Worm (Caenorhabditis elegans): ENCODE measurements around the gene bgal-2.

The bgal-2 gene

DNA sequence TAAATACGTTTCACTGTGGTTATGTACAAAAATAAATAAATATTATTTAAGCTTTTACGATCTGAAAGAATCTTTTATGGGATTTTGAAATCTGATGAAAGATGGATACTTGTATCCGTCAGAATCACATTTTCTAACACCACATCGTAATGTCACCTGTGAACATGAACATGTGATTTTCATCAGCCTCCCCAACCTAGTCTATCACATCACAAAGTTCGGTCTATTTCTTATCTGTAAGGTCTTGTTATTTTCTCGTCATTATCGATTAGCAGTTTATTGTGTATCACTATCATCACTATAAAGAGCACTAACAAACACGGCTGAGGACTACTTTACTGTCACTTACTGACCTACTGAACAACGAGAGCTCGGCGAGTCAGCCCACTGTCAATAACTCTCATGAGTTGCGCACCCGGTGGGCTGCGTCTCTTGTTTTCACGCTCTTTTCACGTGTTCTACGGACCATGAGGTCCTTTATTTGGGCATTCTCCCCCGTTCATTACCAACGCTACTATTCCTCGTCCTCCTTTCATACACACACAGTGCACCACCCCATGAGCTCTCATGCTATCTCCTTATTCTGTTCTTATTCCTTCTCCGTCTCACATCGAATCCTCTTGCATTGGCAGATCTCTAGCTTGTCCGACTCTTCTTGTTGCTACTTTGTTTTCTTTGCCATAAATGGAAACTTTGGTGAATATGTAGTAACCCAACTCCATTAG is 23.1 kb downstream of the bgal-2 start (continued):
- TF ChIP-seq unc-98 (GFP tag; IDR thresholded peaks at IDR 0.05): no peak
- no peak for TF ChIP-seq unc-62 (GFP tag; optimal IDR thresholded peaks at IDR 0.05)
- TF ChIP-seq isw-1 (GFP tag; IDR thresholded peaks at IDR 0.05): no peak
- TF ChIP-seq elt-2 (tag; optimal IDR thresholded peaks at IDR 0.05): peak; percentile 52
- TF ChIP-seq nhr-84 (tag; optimal IDR thresholded peaks at IDR 0.05): no peak
- peak; percentile 6 for TF ChIP-seq C16A3.4 (tag; optimal IDR thresholded peaks at IDR 0.05)
- TF ChIP-seq grh-1 (GFP tag; IDR thresholded peaks at IDR 0.05): no peak
- TF ChIP-seq dpl-1 (GFP tag; optimal IDR thresholded peaks at IDR 0.05): peak in 1 of 3 experiments; percentile 24
- no peak for TF ChIP-seq mdl-1 (tag; optimal IDR thresholded peaks at IDR 0.05)
- peak; percentile 23 for TF ChIP-seq irx-1 (tag; optimal IDR thresholded peaks at IDR 0.05)
- TF ChIP-seq nhr-20 (tag; optimal IDR thresholded peaks at IDR 0.05): peak; percentile 70
- no peak for TF ChIP-seq snpc-4 (tag; optimal IDR thresholded peaks at IDR 0.05)
- no peak for TF ChIP-seq efl-3 (GFP tag; optimal IDR thresholded peaks at IDR 0.05)
- peak; percentile 18 for TF ChIP-seq rnt-1 (tag; optimal IDR thresholded peaks at IDR 0.05)
- no peak for TF ChIP-seq sup-37 (GFP tag; optimal IDR thresholded peaks at IDR 0.05)
- no peak for TF ChIP-seq ztf-4 (tag; optimal IDR thresholded peaks at IDR 0.05)
- peak; percentile 77 for TF ChIP-seq unc-130 (tag; optimal IDR thresholded peaks at IDR 0.05)
- no peak for TF ChIP-seq ces-1 (GFP tag; optimal IDR thresholded peaks at IDR 0.05)
- no peak for TF ChIP-seq tbx-2 (tag; optimal IDR thresholded peaks at IDR 0.05)
- TF ChIP-seq blmp-1 (tag; optimal IDR thresholded peaks at IDR 0.05): peak; percentile 6

ce11 chrX:6808239-6808638 is 24.0 kb downstream of the bgal-2 start:
- TF ChIP-seq ceh-63 (GFP tag; optimal IDR thresholded peaks at IDR 0.05) (no peak), egl-27 (tag; optimal IDR thresholded peaks at IDR 0.05) (no peak), nhr-11 (tag; optimal IDR thresholded peaks at IDR 0.05) (no peak), elt-3 (tag; optimal IDR thresholded peaks at IDR 0.05) (no peak), sptf-1 (tag; optimal IDR thresholded peaks at IDR 0.05) (no peak), ceh-8 (GFP tag; optimal IDR thresholded peaks at IDR 0.05) (no peak), sup-37 (GFP tag; optimal IDR thresholded peaks at IDR 0.05) (no peak), nhr-20 (tag; optimal IDR thresholded peaks at IDR 0.05) (no peak), efl-3 (GFP tag; optimal IDR thresholded peaks at IDR 0.05) (no peak), vab-15 (tag; optimal IDR thresholded peaks at IDR 0.05) (no peak), nhr-28 (tag; optimal IDR thresholded peaks at IDR 0.05) (no peak), unc-98 (GFP tag; IDR thresholded peaks at IDR 0.05) (no peak), unc-30 (tag; optimal IDR thresholded peaks at IDR 0.05) (no peak), unc-130 (tag; optimal IDR thresholded peaks at IDR 0.05) (no peak), nhr-12 (tag; optimal IDR thresholded peaks at IDR 0.05) (no peak), lin-14 (GFP tag; optimal IDR thresholded peaks at IDR 0.05) (peak; percentile 63), sox-4 (tag; optimal IDR thresholded peaks at IDR 0.05) (no peak), rnt-1 (tag; optimal IDR thresholded peaks at IDR 0.05) (peak; percentile 66), ets-5 (GFP tag; IDR thresholded peaks at IDR 0.05) (no peak), nhr-47 (tag; optimal IDR thresholded peaks at IDR 0.05) (no peak), nhr-19 (GFP tag; conservative IDR thresholded peaks at IDR 0.05) (no peak), alr-1 (tag; optimal IDR thresholded peaks at IDR 0.05; ENCODE audit: borderline replicate concordance) (no peak), nhr-84 (tag; optimal IDR thresholded peaks at IDR 0.05) (no peak), pqm-1 (tag; optimal IDR thresholded peaks at IDR 0.05) (no peak), efl-1 (optimal IDR thresholded peaks at IDR 0.05) (no peak), efl-1 (GFP tag; optimal IDR thresholded peaks at IDR 0.05 in 1 of 2) (peak in 1 of 2 experiments; percentile 9), grh-1 (GFP tag; IDR thresholded peaks at IDR 0.05) (peak; percentile 84), lir-3 (tag; optimal IDR thresholded peaks at IDR 0.05; ENCODE audit: poor library complexity) (no peak), elt-2 (tag; optimal IDR thresholded peaks at IDR 0.05) (no peak), dpl-1 (GFP tag; optimal IDR thresholded peaks at IDR 0.05) (peak in 1 of 3 experiments; percentile 4), swsn-7 (tag; optimal IDR thresholded peaks at IDR 0.05) (no peak), lin-15B (tag; optimal IDR thresholded peaks at IDR 0.05) (no peak), zag-1 (tag; optimal IDR thresholded peaks at IDR 0.05) (no peak), snpc-4 (tag; optimal IDR thresholded peaks at IDR 0.05) (no peak), tbx-2 (tag; optimal IDR thresholded peaks at IDR 0.05) (no peak), hpl-2 (GFP tag; optimal IDR thresholded peaks at IDR 0.05) (no peak), pag-3 (tag; optimal IDR thresholded peaks at IDR 0.05; ENCODE audit: borderline replicate concordance, insufficient read depth) (peak; percentile 25), unc-62 (GFP tag; optimal IDR thresholded peaks at IDR 0.05) (no peak), F16B12.6 (tag; optimal IDR thresholded peaks at IDR 0.05) (no peak), aha-1 (tag; optimal IDR thresholded peaks at IDR 0.05) (no peak), snu-23 (GFP tag; optimal IDR thresholded peaks at IDR 0.05) (no peak), mef-2 (tag; optimal IDR thresholded peaks at IDR 0.05) (no peak)

Measured in whole organism, L1 larva.